Worm (Caenorhabditis elegans): ENCODE measurements around the gene nspd-5.

Gene nspd-5

ce11 chrII:4885976-4886375 is 25.8 kb upstream of the nspd-5 start, which contains the start of gene R05F9.7:
Gene R05F9.7, plus strand, starts transcription at chrII:4886276.
- TF ChIP-seq hlh-30 (tag; optimal IDR thresholded peaks at IDR 0.05; ENCODE audit: insufficient read depth), result no peak
- no peak for TF ChIP-seq ztf-11 (tag; optimal IDR thresholded peaks at IDR 0.05)
- TF ChIP-seq ceh-44 (GFP tag; IDR thresholded peaks at IDR 0.05), result no peak
- TF ChIP-seq nhr-11 (tag; optimal IDR thresholded peaks at IDR 0.05), result no peak
- no peak for TF ChIP-seq daf-12 (tag; optimal IDR thresholded peaks at IDR 0.05)

ce11 chrII:4884403-4884802 is 24.2 kb upstream of the nspd-5 start:
- TF ChIP-seq unc-62 (GFP tag; optimal IDR thresholded peaks at IDR 0.05 in 1 of 2) (peak in 1 of 2 experiments; percentile 65), unc-62 (tag; optimal IDR thresholded peaks at IDR 0.05) (no peak), F44E2.7 (GFP tag; IDR thresholded peaks at IDR 0.05) (no peak)

ce11 chrII:4883412-4883811 is 23.3 kb upstream of the nspd-5 start, which contains the start of gene gst-8:
Gene gst-8, plus strand, starts transcription at chrII:4883712.
- TF ChIP-seq dve-1 (tag; optimal IDR thresholded peaks at IDR 0.05; ENCODE audit: insufficient read depth) (peak; percentile 9), dmd-6 (GFP tag; IDR thresholded peaks at IDR 0.05) (0 out of 2 replicates have a peak, but pooled peaks have one; percentile 17), hlh-11 (tag; optimal IDR thresholded peaks at IDR 0.05) (peak; percentile 8), T20F7.1 (GFP tag; optimal IDR thresholded peaks at IDR 0.05) (peak; percentile 27), tra-1 (GFP tag; IDR thresholded peaks at IDR 0.05) (no peak), daf-16 (GFP tag; optimal IDR thresholded peaks at IDR 0.05) (no peak), daf-16 (tag; optimal IDR thresholded peaks at IDR 0.05) (peak; percentile 55), tag-97 (GFP tag; IDR thresholded peaks at IDR 0.05) (no peak)

DNA sequence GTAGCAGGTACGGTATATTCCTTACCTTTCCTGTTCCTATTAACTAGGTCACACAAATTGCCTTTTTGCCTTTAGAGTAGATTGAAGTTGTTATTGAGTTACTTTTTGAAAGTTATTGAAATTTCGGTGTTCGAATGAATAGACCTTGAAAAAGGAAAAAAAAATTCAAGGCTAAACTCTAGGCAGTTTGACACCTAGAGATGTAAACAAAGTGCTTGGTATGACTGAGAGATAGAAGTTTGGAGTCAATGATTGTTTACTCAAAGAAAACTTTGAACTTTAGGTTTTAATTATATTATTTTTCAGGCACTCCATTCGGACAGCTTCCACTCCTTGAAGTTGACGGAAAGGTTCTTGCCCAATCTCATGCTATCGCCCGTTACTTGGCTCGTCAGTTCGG is 22.3 kb upstream of the nspd-5 start:
- no peak for TF ChIP-seq ztf-11 (tag; optimal IDR thresholded peaks at IDR 0.05)
- 0 out of 2 replicates have a peak, but pooled peaks have one; percentile 7 for TF ChIP-seq lim-7 (GFP tag; IDR thresholded peaks at IDR 0.05)
- TF ChIP-seq lin-39 (tag; optimal IDR thresholded peaks at IDR 0.05), result no peak
- TF ChIP-seq daf-8 (GFP tag; IDR thresholded peaks at IDR 0.05), result no peak
- TF ChIP-seq ZK337.2 (GFP tag; IDR thresholded peaks at IDR 0.05), result no peak
- no peak for TF ChIP-seq D1046.2 (GFP tag; IDR thresholded peaks at IDR 0.05)
- no peak for TF ChIP-seq daf-16 (GFP tag; optimal IDR thresholded peaks at IDR 0.05)
- peak; percentile 75 for TF ChIP-seq daf-16 (tag; optimal IDR thresholded peaks at IDR 0.05)
- no peak for TF ChIP-seq ceh-82 (tag; optimal IDR thresholded peaks at IDR 0.05)
- no peak for TF ChIP-seq snpc-4 (tag; optimal IDR thresholded peaks at IDR 0.05)
- peak; percentile 3 for TF ChIP-seq aha-1 (tag)
- no peak for TF ChIP-seq T20F7.1 (GFP tag; optimal IDR thresholded peaks at IDR 0.05)
- no peak for TF ChIP-seq hmg-1.1 (GFP tag; IDR thresholded peaks at IDR 0.05)
- TF ChIP-seq tra-1 (GFP tag; IDR thresholded peaks at IDR 0.05), result no peak
- TF ChIP-seq Y75B8A.6 (GFP tag; IDR thresholded peaks at IDR 0.05), result no peak
- no peak for TF ChIP-seq hlh-11 (tag; optimal IDR thresholded peaks at IDR 0.05)
- TF ChIP-seq F10B5.3 (tag; optimal IDR thresholded peaks at IDR 0.05), result no peak
- no peak for TF ChIP-seq ztf-7 (tag; optimal IDR thresholded peaks at IDR 0.05)
- TF ChIP-seq dve-1 (tag; optimal IDR thresholded peaks at IDR 0.05; ENCODE audit: insufficient read depth), result peak; percentile 27
- no peak for TF ChIP-seq snpc-1.2 (GFP tag; IDR thresholded peaks at IDR 0.05)
- TF ChIP-seq nhr-11 (tag; optimal IDR thresholded peaks at IDR 0.05), result no peak
- no peak for TF ChIP-seq F26F4.8 (GFP tag; conservative IDR thresholded peaks at IDR 0.05)
- TF ChIP-seq mdt-29 (GFP tag; IDR thresholded peaks at IDR 0.05), result no peak
- no peak for TF ChIP-seq madf-9 (GFP tag; conservative IDR thresholded peaks at IDR 0.05)
- no peak for TF ChIP-seq nhr-10 (tag; optimal IDR thresholded peaks at IDR 0.05)
- TF ChIP-seq daf-19 (GFP tag; conservative IDR thresholded peaks at IDR 0.05), result no peak
- no peak for TF ChIP-seq zfp-3 (GFP tag; conservative IDR thresholded peaks at IDR 0.05)
- no peak for TF ChIP-seq cey-2 (tag; optimal IDR thresholded peaks at IDR 0.05; ENCODE audit: borderline replicate concordance, insufficient read depth)
- no peak for TF ChIP-seq ceh-28 (tag; optimal IDR thresholded peaks at IDR 0.05)
- TF ChIP-seq hlh-30 (tag; optimal IDR thresholded peaks at IDR 0.05; ENCODE audit: insufficient read depth), result no peak
- no peak for TF ChIP-seq R02D3.7 (tag; optimal IDR thresholded peaks at IDR 0.05)
